Fruit fly (Drosophila melanogaster) Kc167 (cell line): ENCODE results near the gene Ptp10D.

Source experiments
- Myc ChIP-seq: fragments of >200 bp; optimal IDR thresholded peaks from 2 replicates; lab custom pipeline; 2017; ENCODE audit warnings: missing external identifiers
- Sin3A ChIP-seq: fragments of >200 bp; optimal IDR thresholded peaks from 2 replicates; lab custom pipeline; 2018; ENCODE audit warnings: missing external identifiers
- h ChIP-seq: fragments of >200 bp; optimal IDR thresholded peaks from 3 replicates; lab custom pipeline; 2018; ENCODE audit warnings: missing external identifiers
- insv ChIP-seq: fragments of >200 bp; optimal IDR thresholded peaks from 3 replicates; lab custom pipeline; 2018; ENCODE audit warnings: missing external identifiers
- psq ChIP-seq: fragments of >200 bp; optimal IDR thresholded peaks from 2 replicates; lab custom pipeline; 2017; ENCODE audit warnings: missing external identifiers
- ttk ChIP-seq: sonication (Bioruptor generic); optimal IDR thresholded peaks from 2 replicates; lab custom pipeline; 2017; ENCODE audit warnings: missing external identifiers

Gene Ptp10D

DNA sequence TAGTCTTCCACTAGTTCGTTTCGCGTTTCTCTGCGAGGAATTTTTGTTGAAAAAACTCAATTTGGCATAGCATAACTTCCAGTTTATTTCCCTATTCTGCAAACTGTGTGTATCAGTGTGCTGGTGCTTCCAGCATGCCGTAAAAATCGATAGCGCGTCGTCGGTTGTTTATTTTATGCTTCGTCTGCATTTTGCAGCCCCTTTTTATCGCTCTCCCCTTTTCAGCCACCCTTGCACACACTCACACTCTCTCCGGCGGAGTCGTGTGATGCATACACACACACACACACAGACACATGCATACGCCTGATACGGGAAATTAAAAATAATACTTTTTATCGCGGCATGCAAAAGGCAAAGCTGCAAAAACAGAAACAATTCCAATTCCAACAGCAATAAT, 57.6 kb downstream of the Ptp10D start:
- no peak for TF ChIP-seq Sin3A (lab: Kevin White, UChicago)
- TF ChIP-seq ttk (lab: Kevin White, UChicago) = no peak
- TF ChIP-seq h (lab: Kevin White, UChicago) = no peak

DNA sequence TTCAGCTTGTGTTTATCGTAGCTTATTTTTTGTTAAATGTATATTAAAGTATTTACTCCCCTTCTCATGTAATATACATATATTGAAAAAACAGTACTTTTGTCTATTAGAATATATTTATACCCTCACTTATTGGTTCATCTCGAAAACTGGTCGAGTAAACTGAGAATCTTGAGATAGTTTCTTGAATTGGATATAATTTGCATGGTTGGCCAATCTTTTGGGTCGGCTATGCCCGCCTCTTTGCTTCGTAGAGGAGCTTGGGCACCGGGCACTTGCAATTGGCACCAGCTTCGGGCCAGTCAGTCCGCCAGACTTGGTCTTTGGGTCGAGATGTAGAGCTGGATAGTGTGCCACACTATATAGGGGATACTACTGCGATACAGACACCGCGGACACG, 58.6 kb downstream of the Ptp10D start:
- TF ChIP-seq Sin3A (lab: Kevin White, UChicago) (no peak), Myc (lab: Kevin White, UChicago) (no peak), psq (lab: Kevin White, UChicago) (no peak), ttk (lab: Kevin White, UChicago) (no peak)

DNA sequence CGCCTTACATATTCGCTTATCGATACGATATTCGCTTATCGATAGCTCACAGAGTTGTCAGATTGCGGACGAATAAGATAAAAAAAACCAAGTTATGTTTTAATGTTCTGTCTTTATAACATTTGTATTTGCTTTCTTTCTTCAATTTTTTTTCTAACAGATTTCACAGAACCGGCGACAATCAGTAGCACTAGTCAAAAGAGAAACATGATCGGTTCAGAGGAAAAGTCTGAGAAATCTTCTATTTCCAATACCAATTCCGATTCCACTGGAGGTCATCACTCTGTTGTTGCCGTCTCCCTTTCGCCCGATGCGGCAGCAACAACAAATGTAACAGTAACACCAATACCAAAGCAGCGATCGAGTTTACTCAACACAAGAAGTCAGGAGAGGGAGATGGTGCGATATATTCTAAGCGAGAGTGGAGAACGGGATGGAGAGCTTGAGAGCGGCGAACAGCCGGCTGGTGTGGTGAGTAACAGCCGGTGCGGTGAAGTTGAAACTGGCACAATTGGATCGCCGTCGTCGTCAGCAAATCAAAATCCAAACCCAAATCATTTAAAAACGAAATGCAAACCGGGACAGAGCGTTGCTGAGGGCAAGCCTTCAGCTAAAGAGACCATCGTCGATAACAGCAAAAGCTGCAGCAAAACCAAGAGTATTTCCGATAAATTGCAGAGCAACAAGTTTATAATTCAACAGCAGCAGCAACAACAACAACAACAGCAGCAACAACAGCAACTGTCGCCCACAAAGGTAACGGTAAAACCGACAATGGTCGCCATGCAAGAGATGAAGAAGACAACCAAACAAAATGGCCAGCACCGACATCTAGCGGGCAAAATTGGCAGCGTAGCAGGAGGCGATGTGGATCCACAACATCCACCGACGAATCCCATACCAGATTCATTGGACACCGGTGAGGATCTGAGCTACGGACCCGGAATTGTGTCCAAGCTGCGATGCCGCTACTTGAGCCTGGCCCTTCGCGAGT, 60.0 kb downstream of the Ptp10D start:
- TF ChIP-seq ttk (lab: Kevin White, UChicago) (no peak), insv (lab: Kevin White, UChicago) (no peak), h (lab: Kevin White, UChicago) (no peak), Sin3A (lab: Kevin White, UChicago) (no peak), psq (lab: Kevin White, UChicago) (no peak), Myc (lab: Kevin White, UChicago) (no peak)

DNA sequence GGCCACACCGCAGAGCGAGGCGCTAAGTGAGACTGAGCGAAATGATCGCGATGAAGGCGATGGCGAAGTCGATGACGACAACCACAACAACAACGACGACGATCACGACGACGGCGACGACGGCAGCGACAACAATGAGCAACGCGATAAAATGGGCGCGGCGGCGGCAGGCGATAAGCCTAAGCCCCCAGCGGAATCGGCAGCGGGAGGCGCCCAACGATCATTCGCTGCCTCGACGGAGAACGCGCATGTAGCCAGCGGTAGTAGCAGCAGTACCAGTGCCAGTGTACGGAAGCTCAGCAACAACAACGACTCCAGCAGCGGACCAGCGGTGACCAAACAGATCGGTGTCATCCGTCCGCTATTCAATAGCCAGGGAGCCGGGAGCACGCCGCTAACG, 61.7 kb downstream of the Ptp10D start:
- TF ChIP-seq Sin3A (lab: Kevin White, UChicago) (no peak), Myc (lab: Kevin White, UChicago) (no peak), ttk (lab: Kevin White, UChicago) (no peak), insv (lab: Kevin White, UChicago) (no peak)

DNA sequence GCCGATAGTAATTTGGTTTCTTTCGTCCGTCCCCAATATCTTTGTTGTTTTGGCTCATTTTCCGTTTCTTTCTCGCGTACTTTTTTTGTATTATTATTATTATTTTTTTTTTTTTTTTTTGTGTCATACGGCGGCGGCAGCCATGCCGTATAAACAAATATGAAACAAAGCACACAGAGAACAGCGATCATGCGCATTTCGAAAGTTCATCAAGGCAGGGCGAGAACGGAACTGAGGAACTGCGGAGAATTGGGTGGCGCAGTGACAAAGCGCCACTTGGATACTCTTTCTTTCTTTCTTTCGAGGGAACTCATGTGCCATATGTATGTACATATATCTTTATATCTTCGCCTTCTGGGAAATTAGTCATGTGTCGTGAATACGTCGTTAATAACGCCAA, 62.6 kb downstream of the Ptp10D start:
- no peak for TF ChIP-seq ttk (lab: Kevin White, UChicago)
- TF ChIP-seq Sin3A (lab: Kevin White, UChicago) = no peak
- no peak for TF ChIP-seq psq (lab: Kevin White, UChicago)
- TF ChIP-seq h (lab: Kevin White, UChicago) = no peak
- TF ChIP-seq Myc (lab: Kevin White, UChicago) = no peak
- TF ChIP-seq insv (lab: Kevin White, UChicago) = no peak

DNA sequence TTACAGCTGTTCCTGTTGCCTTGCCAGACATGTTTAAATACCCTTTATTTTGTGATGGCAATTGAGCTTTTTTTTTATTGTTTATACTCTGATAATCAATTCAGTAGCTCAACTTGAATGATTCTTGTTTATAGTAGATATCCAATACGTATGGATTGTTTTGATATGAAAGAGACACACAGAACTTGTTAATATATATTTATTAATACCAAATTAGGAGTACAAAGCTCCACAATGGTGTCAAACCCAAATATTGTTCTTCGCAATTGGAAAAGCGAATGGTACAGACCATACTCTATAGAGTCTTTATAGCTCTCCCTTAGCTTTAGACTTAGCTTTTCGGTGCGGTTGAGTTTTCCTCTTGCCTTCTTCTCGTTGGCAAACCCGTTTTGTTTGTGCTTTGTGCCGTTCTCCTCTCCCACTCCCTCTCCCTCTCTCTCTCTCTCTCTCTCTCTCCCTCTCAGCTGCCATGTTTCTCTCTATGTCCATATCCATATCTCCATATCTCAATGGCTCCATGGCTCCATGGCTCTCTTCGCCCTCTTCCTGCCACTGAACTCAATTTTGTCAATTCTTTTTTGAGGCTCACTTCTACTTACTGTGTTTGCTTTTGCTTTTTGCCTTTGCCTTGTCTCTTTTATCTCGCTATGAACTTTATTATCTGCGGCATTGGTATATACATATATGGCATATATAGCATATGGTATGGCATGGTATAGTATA, 64.3 kb downstream of the Ptp10D start:
- TF ChIP-seq ttk (lab: Kevin White, UChicago) = no peak
- no peak for TF ChIP-seq psq (lab: Kevin White, UChicago)
- no peak for TF ChIP-seq Myc (lab: Kevin White, UChicago)
- no peak for TF ChIP-seq insv (lab: Kevin White, UChicago)
- no peak for TF ChIP-seq Sin3A (lab: Kevin White, UChicago)
- TF ChIP-seq h (lab: Kevin White, UChicago) = no peak

DNA sequence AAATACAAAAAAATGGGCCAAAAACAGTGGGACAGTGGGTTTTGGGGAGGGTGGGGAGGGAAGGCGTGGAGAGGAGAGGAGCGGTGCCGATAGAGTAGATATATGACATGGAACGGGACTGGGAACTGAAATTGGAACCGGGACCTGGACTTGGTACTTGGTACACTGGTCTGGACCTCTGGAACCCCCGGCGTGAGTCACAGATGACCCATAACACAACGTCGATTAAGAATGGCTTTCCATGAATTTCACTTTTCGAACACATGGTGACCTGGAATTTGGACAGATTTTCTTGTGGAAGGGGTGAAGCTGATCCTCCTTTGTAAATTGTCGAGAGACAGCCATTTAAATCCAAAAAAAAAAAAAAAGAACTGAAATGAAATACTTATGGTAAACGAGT, 64.9 kb downstream of the Ptp10D start:
- TF ChIP-seq psq (lab: Kevin White, UChicago) = no peak
- no peak for TF ChIP-seq h (lab: Kevin White, UChicago)
- TF ChIP-seq Myc (lab: Kevin White, UChicago) = no peak
- no peak for TF ChIP-seq Sin3A (lab: Kevin White, UChicago)
- no peak for TF ChIP-seq ttk (lab: Kevin White, UChicago)

DNA sequence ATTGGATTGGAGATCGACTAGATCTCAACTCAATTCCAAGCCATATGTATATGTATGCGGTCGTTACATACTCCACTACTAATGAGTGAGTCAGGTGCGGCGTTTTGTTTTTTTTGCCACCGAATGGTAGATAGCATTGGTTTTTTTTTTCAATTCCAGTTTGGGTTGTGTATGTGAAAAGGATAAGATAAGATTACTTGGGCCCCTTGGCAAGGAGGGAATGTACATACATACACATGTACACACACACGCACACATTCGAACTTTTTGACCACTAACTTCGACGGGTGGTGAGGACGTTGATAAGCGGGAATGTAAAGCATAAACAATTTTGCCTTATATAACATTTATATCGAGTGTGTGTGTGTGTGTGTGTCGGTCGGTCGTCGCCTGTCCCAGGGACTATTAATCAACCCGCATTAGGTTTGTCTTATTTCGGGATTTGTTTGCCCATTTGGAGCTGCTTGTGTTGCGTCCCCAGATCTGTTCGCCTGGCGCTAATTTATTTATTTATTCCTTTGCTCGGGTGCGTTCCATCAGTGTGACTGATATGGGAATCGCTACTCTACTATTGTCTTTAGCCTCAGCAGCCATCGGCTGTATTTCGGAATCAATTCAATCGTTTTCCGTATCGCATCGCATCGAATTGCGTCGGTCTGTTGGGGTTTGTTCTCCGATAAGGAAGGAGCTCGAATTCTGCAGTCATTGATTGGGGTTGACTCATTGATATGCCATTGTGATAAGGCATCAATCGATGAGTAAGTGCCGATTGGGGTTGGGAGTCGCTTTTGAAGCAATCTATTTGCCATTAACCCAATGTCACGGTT, 66.1 kb downstream of the Ptp10D start:
- no peak for TF ChIP-seq Myc (lab: Kevin White, UChicago)
- no peak for TF ChIP-seq ttk (lab: Kevin White, UChicago)
- TF ChIP-seq insv (lab: Kevin White, UChicago) = no peak

DNA sequence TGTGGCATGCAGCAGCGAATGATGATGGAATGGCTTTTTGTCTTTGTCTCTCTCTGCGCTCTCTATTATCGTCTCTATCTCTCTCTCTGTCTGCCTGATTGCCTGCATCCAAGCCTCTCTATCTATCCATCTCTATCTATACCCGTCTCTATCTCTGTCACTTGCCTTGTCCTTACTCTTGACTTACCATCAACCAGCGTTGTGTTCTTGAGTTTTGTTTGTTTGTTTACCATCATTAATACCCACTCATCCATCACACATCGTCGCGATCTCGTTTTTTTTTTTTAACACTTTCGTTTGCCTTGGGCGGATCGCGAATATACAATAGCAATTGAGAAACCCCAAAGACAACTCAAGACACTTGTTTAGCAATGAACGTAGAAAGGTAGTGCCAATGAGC, 67.9 kb downstream of the Ptp10D start:
- TF ChIP-seq Myc (lab: Kevin White, UChicago) = no peak
- TF ChIP-seq h (lab: Kevin White, UChicago) = no peak
- TF ChIP-seq ttk (lab: Kevin White, UChicago) = no peak
- TF ChIP-seq psq (lab: Kevin White, UChicago) = no peak
- no peak for TF ChIP-seq Sin3A (lab: Kevin White, UChicago)
- no peak for TF ChIP-seq insv (lab: Kevin White, UChicago)

DNA sequence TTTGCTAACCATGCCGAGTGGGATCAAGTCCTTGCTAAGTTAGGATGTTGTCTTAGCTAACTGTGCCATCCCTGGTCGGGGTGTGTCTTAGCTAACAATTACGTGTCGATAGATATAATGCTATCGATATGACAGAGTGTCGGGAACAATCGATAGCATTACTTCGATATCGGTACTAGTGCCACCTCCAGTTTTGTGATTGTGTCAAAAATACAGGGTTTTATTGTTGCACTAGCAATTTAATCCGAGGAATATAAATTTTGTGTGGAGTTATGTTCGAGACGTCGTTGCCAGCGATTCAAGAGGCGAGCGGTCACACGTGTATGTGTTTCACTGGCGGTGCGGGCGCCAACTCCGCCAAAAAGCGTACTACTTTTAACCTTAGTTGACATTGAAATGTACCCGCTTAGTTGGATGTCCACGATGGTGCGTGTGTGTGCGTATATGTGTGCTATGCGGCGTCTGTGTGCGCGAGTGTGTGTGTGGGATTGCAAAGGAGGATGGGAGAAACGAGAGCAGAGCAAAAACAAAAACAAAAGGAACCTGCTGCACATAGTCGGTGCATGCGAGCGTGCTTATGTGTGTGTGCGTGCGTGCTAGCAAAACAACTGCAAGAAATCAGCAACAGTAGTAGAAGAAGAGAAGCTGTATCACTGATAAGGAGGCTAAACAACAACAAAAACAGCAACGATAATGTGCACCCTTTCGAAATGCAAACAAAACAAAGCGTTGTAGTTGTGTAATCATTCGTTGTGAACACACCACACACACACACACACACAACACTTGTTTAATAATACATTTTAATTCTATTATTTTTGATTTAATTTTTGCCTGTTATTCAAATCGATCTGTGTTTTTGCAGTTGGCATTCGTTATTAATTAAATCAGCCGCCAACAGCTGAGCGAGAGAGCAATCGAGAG, 73.4 kb downstream of the Ptp10D start, which contains the start of gene PhKgamma:
TSS of gene PhKgamma (plus strand) at position 179 of the 924 bp plus-strand sequence.
- TF ChIP-seq ttk (lab: Kevin White, UChicago) = no peak
